Fruit fly (Drosophila melanogaster) whole organism: ENCODE results near the gene Mcr.

ENCODE experiments used
- CG8478 ChIP-seq: fragments of >200 bp; optimal IDR thresholded peaks from 2 replicates; lab custom pipeline; 2018; ENCODE audit warnings: inconsistent platforms
- pan ChIP-seq: fragments of >200 bp; optimal IDR thresholded peaks from 2 replicates; lab custom pipeline; 2017
- psq ChIP-seq: fragments of >200 bp; optimal IDR thresholded peaks from 2 replicates; lab custom pipeline; 2017
- usp ChIP-seq: fragments of >200 bp; optimal IDR thresholded peaks from 2 replicates; lab custom pipeline; 2017; ENCODE audit warnings: missing biosample characterization, missing genetic modification characterization, mixed read lengths

DNA sequence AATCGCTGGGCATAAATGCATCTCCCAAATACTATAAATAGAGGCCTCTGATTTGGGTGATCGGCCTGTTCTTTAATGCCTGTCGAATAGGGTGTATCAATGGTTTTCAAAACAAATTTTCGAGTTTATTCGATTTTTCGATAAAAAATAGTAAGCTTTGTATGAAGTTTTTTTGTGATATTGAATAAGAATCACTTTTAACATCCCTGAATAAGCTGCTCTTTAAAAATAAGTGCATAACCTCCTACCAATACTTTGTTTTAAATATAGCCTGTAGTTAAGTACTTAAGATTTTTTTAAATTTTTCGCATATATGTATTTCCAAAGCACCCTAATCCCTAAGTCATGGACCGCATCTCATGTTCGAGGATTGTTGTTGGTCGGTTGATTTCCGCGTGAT, 2.1 kb downstream of the Mcr start:
- TF ChIP-seq usp (no peak), CG8478 (no peak), psq (lab: Kevin White, UChicago) (no peak), pan (no peak)
